Fruit fly (Drosophila melanogaster): ENCODE measurements around the gene Eaf6.
A peak's percentile ranks its signal among the peaks of the same experiment; 100 is the strongest.

The Eaf6 gene

dm6 chr3L:5611732-5612250 lies 3.7 kb upstream of the Eaf6 start (continued):
- no peak for TF ChIP-seq danr (GFP tag; IDR thresholded peaks at IDR 0.05)
- no peak for TF ChIP-seq hbn (GFP tag; IDR thresholded peaks at IDR 0.05; ENCODE audit: partially characterized antibody)
- TF ChIP-seq CG18476 (GFP tag; optimal IDR thresholded peaks at IDR 0.05), result peak; percentile 70
- peak; percentile 65 for TF ChIP-seq CG10209 (GFP tag; optimal IDR thresholded peaks at IDR 0.05)
- peak in 1 of 3 experiments; percentile 92 for TF ChIP-seq lola (GFP tag; optimal IDR thresholded peaks at IDR 0.05)
- TF ChIP-seq bab2 (GFP tag; optimal IDR thresholded peaks at IDR 0.05), result peak; percentile 42
- peak; percentile 50 for TF ChIP-seq jumu (GFP tag; optimal IDR thresholded peaks at IDR 0.05)
- no peak for TF ChIP-seq p53 (GFP tag; optimal IDR thresholded peaks at IDR 0.05)
- peak; percentile 95 for TF ChIP-seq CG2712 (tag; optimal IDR thresholded peaks at IDR 0.05)
- peak; percentile 79 for TF ChIP-seq dysf (GFP tag; IDR thresholded peaks at IDR 0.05)
- peak; percentile 33 to 73 for TF ChIP-seq chif (GFP tag; optimal IDR thresholded peaks at IDR 0.05)
- TF ChIP-seq Sry-δ (GFP tag; optimal IDR thresholded peaks at IDR 0.05), result peak; percentile 5
- TF ChIP-seq CG8478 (optimal IDR thresholded peaks at IDR 0.05), result no peak
- TF ChIP-seq CG3847 (GFP tag; IDR thresholded peaks at IDR 0.05), result peak; percentile 47
- TF ChIP-seq CG8089 (GFP tag; optimal IDR thresholded peaks at IDR 0.05), result peak; percentile 29
- TF ChIP-seq CG17385 (GFP tag; optimal IDR thresholded peaks at IDR 0.05), result peak; percentile 76
- peak; percentile 63 for TF ChIP-seq Max (GFP tag; optimal IDR thresholded peaks at IDR 0.05)
- TF ChIP-seq PHDP (tag; optimal IDR thresholded peaks at IDR 0.05), result peak; percentile 90
- peak; percentile 75 for TF ChIP-seq Hr3 (GFP tag; optimal IDR thresholded peaks at IDR 0.05)
- peak; percentile 9 for TF ChIP-seq CG15514 (GFP tag; optimal IDR thresholded peaks at IDR 0.05)
- TF ChIP-seq ci (GFP tag; IDR thresholded peaks at IDR 0.05), result peak; percentile 88
- TF ChIP-seq CG18262 (tag; optimal IDR thresholded peaks at IDR 0.05), result peak; percentile 94
- peak in 1 of 2 experiments; percentile 78 for TF ChIP-seq dpn (GFP tag; optimal IDR thresholded peaks at IDR 0.05)
- TF ChIP-seq Vsx1 (GFP tag; optimal IDR thresholded peaks at IDR 0.05), result peak; percentile 63
- peak; percentile 90 for TF ChIP-seq CG33557 (GFP tag; optimal IDR thresholded peaks at IDR 0.05)
- peak; percentile 55; the same call in 2 of the 3 replicates for TF ChIP-seq B-H1 (GFP tag; IDR thresholded peaks at IDR 0.05)
- no peak for TF ChIP-seq C15 (GFP tag; IDR thresholded peaks at IDR 0.05)
- peak; percentile 82 for TF ChIP-seq CG15269 (tag; optimal IDR thresholded peaks at IDR 0.05)
- peak; percentile 80 for TF ChIP-seq CG1529 (GFP tag; optimal IDR thresholded peaks at IDR 0.05)
- 0 out of 2 replicates have a peak, but pooled peaks have one; percentile 10 for TF ChIP-seq Doc2 (GFP tag; IDR thresholded peaks at IDR 0.05)
- TF ChIP-seq CG15479 (GFP tag; optimal IDR thresholded peaks at IDR 0.05), result no peak
- no peak for TF ChIP-seq Hey (tag; optimal IDR thresholded peaks at IDR 0.05)
- no peak for TF ChIP-seq toy (GFP tag; IDR thresholded peaks at IDR 0.05)
- TF ChIP-seq Med (GFP tag), result no peak
- TF ChIP-seq cad (GFP tag; optimal IDR thresholded peaks at IDR 0.05), result no peak
- TF ChIP-seq gfzf (GFP tag; optimal IDR thresholded peaks at IDR 0.05), result no peak
- no peak for TF ChIP-seq pita (GFP tag; optimal IDR thresholded peaks at IDR 0.05)
- TF ChIP-seq CG1832 (GFP tag; optimal IDR thresholded peaks at IDR 0.05), result peak; percentile 22
- TF ChIP-seq row (GFP tag; IDR thresholded peaks at IDR 0.05), result peak; percentile 84
- peak; percentile 91 for TF ChIP-seq CG14710 (tag; optimal IDR thresholded peaks at IDR 0.05)
- TF ChIP-seq fu2 (GFP tag; optimal IDR thresholded peaks at IDR 0.05), result no peak
- no peak for TF ChIP-seq Lpt (GFP tag; optimal IDR thresholded peaks at IDR 0.05)
- TF ChIP-seq CG3281 (GFP tag; optimal IDR thresholded peaks at IDR 0.05), result no peak
- peak; percentile 77 for TF ChIP-seq CG6254 (GFP tag; optimal IDR thresholded peaks at IDR 0.05)
- no peak for TF ChIP-seq CG13296 (GFP tag; optimal IDR thresholded peaks at IDR 0.05)
- peak; percentile 2 for TF ChIP-seq CG15073 (GFP tag; optimal IDR thresholded peaks at IDR 0.05)
- TF ChIP-seq Sox100B (GFP tag; optimal IDR thresholded peaks at IDR 0.05), result peak; percentile 89
- TF ChIP-seq CG9817 (tag; optimal IDR thresholded peaks at IDR 0.05), result peak; percentile 56
- no peak for TF ChIP-seq bigmax (GFP tag; optimal IDR thresholded peaks at IDR 0.05)
- peak; percentile 77 for TF ChIP-seq Ada2b (GFP tag; IDR thresholded peaks at IDR 0.05)
- no peak for TF ChIP-seq schlank (tag; optimal IDR thresholded peaks at IDR 0.05)
